Worm (Caenorhabditis elegans) whole organism, L3 larva: ENCODE results near the gene pole-2.

ENCODE experiments used
- ama-1 ChIP-seq: fragments of 150-350 bp; optimal IDR thresholded peaks from 2 replicates; lab custom pipeline; 2018
- elt-3 ChIP-seq, 3 experiments: fragments of 150-350 bp in 1 of 3; sonication (generic microtip) in 2 of 3; optimal IDR thresholded peaks; 2 replicates in 2 of 3; 4 replicates in 1 of 3; lab custom pipeline; 2014 to 2017; ENCODE audit warnings: missing biosample characterization in 3 of 3, missing genetic modification characterization in 3 of 3
- fkh-10 ChIP-seq: sonication (generic microtip); optimal IDR thresholded peaks from 2 replicates; lab custom pipeline; 2017; ENCODE audit warnings: missing biosample characterization, missing genetic modification reagents, missing genetic modification characterization
- nhr-11 ChIP-seq: fragments of 150-350 bp; optimal IDR thresholded peaks from 2 replicates; lab custom pipeline; 2014; ENCODE audit warnings: missing biosample characterization, missing genetic modification characterization
- nhr-28 ChIP-seq: fragments of 150-350 bp; optimal IDR thresholded peaks from 2 replicates; lab custom pipeline; 2014; ENCODE audit warnings: missing biosample characterization, missing genetic modification characterization
- ztf-4 ChIP-seq: fragments of 150-350 bp; optimal IDR thresholded peaks from 2 replicates; lab custom pipeline; 2014; ENCODE audit warnings: missing biosample characterization, missing genetic modification characterization

ce11 chrIV:8718153-8718552, 31.7 kb upstream of the pole-2 start, which contains the start of gene H23L24.1:
- no peak for TF ChIP-seq nhr-28 (tag; lab: Kevin White, UChicago)
- TF ChIP-seq nhr-11 (tag; lab: Kevin White, UChicago): no peak
- TF ChIP-seq ama-1 (lab: Kevin White, UChicago): no peak
- TF ChIP-seq elt-3 (tag; optimal IDR thresholded peaks at IDR 0.05; lab: Kevin White, UChicago): no peak
- TF ChIP-seq fkh-10: no peak
- TF ChIP-seq ztf-4 (tag; lab: Kevin White, UChicago): no peak
